Worm (Caenorhabditis elegans) whole organism, L1 larva: Measurements from ENCODE around the gene srh-190.
A peak's percentile ranks its signal among the peaks of the same experiment; 100 is the strongest.

Experiments used
- C04F5.9 ChIP-seq: sonication (generic microtip); optimal IDR thresholded peaks from 2 replicates; lab custom pipeline; 2016; ENCODE audit warnings: missing genetic modification characterization, missing compliant biosample characterization
- C16A3.4 ChIP-seq: fragments of 150-350 bp; optimal IDR thresholded peaks from 2 replicates; lab custom pipeline; 2014; ENCODE audit warnings: missing biosample characterization, missing genetic modification characterization
- C34B4.2 ChIP-seq: sonication (generic microtip); optimal IDR thresholded peaks from 2 replicates; lab custom pipeline; 2017; ENCODE audit warnings: mild to moderate bottlenecking, missing genetic modification characterization, missing compliant biosample characterization
- Y116A8C.19 ChIP-seq: sonication (generic microtip); optimal IDR thresholded peaks from 2 replicates; lab custom pipeline; 2016; ENCODE audit warnings: missing compliant biosample characterization, missing genetic modification characterization, borderline replicate concordance
- alr-1 ChIP-seq: fragments of 200-800 bp; sonication (Bioruptor generic); optimal IDR thresholded peaks from 2 replicates; lab custom pipeline; 2018; ENCODE audit warnings: borderline replicate concordance, mild to moderate bottlenecking, missing genetic modification characterization, missing compliant biosample characterization
- ama-1 ChIP-seq: fragments of 150-350 bp; optimal IDR thresholded peaks from 2 replicates; lab custom pipeline; 2014
- ceh-63 ChIP-seq: fragments of 200-800 bp; sonication (Bioruptor generic); optimal IDR thresholded peaks from 2 replicates; lab custom pipeline; 2018; ENCODE audit warnings: mild to moderate bottlenecking, missing genetic modification characterization, missing compliant biosample characterization
- ceh-88 ChIP-seq: fragments of 200-800 bp; sonication (Bioruptor generic); IDR thresholded peaks from 2 replicates; pipeline ENCODE4 v1.3.6; 2022; ENCODE audit warnings: missing genetic modification characterization, missing compliant biosample characterization
- dpl-1 ChIP-seq, 3 experiments: fragments of 150-350 bp in 2 of 3; sonication (generic microtip) in 1 of 3; optimal IDR thresholded peaks; 2 replicates each; lab custom pipeline; 2014 to 2017; ENCODE audit warnings: missing biosample characterization in 3 of 3, missing genetic modification characterization in 3 of 3, missing genetic modification reagents in 3 of 3
- dsc-1 ChIP-seq: sonication (generic microtip); optimal IDR thresholded peaks from 2 replicates; lab custom pipeline; 2016; ENCODE audit warnings: mild to moderate bottlenecking, missing genetic modification characterization, missing compliant biosample characterization
- egl-13 ChIP-seq: sonication (generic microtip); optimal IDR thresholded peaks from 2 replicates; lab custom pipeline; 2016; ENCODE audit warnings: missing genotype, missing genetic modification reagents, missing genetic modification characterization, missing compliant biosample characterization
- egl-27 ChIP-seq, 2 experiments: fragments of 150-350 bp in 1 of 2; sonication (generic microtip); optimal IDR thresholded peaks; 3 replicates each; lab custom pipeline; 2017 to 2018; ENCODE audit warnings: missing biosample characterization in 2 of 2, missing genetic modification characterization in 2 of 2, missing genetic modification reagents in 2 of 2
- elt-2 ChIP-seq: sonication (generic microtip); optimal IDR thresholded peaks from 2 replicates; lab custom pipeline; 2016; ENCODE audit warnings: missing genetic modification characterization, mild to moderate bottlenecking, inconsistent platforms, missing compliant biosample characterization, missing genetic modification reagents
- fkh-4 ChIP-seq: sonication (generic microtip); optimal IDR thresholded peaks from 2 replicates; lab custom pipeline; 2016; ENCODE audit warnings: missing compliant biosample characterization, missing genetic modification characterization, borderline replicate concordance
- fkh-8 ChIP-seq: sonication (generic microtip); optimal IDR thresholded peaks from 2 replicates; lab custom pipeline; 2016; ENCODE audit warnings: mild to moderate bottlenecking, missing genetic modification characterization, missing compliant biosample characterization
- fos-1 ChIP-seq: fragments of 150-350 bp; optimal IDR thresholded peaks from 2 replicates; lab custom pipeline; 2014; ENCODE audit warnings: missing biosample characterization, missing genetic modification characterization
- grh-1 ChIP-seq: fragments of 200-800 bp; sonication (Bioruptor generic); IDR thresholded peaks from 2 replicates; pipeline ENCODE4 v1.3.6; 2022; ENCODE audit warnings: missing genetic modification reagents, missing genetic modification characterization, missing compliant biosample characterization
- hlh-17 ChIP-seq: fragments of 200-800 bp; sonication (Bioruptor generic); optimal IDR thresholded peaks from 2 replicates; lab custom pipeline; 2018; ENCODE audit warnings: missing genetic modification characterization, mild to moderate bottlenecking, missing compliant biosample characterization, moderate library complexity, borderline replicate concordance
- irx-1 ChIP-seq: sonication (generic microtip); optimal IDR thresholded peaks from 2 replicates; lab custom pipeline; 2016; ENCODE audit warnings: missing genetic modification characterization, missing compliant biosample characterization
- lin-13 ChIP-seq: fragments of 150-350 bp; optimal IDR thresholded peaks from 2 replicates; lab custom pipeline; 2014; ENCODE audit warnings: missing biosample characterization, missing genetic modification reagents, missing genetic modification characterization
- lin-14 ChIP-seq: fragments of 200-800 bp; sonication (Bioruptor generic); optimal IDR thresholded peaks from 2 replicates; lab custom pipeline; 2018; ENCODE audit warnings: mild to moderate bottlenecking, missing genetic modification characterization, moderate library complexity, missing compliant biosample characterization
- lin-39 ChIP-seq: fragments of 150-350 bp; optimal IDR thresholded peaks from 2 replicates; lab custom pipeline; 2014; ENCODE audit warnings: missing biosample characterization, missing genetic modification reagents, missing genetic modification characterization
- lsy-2 ChIP-seq, 2 experiments: fragments of 150-350 bp; optimal IDR thresholded peaks; 2 replicates each; lab custom pipeline; 2014; ENCODE audit warnings: missing biosample characterization in 2 of 2, missing genetic modification characterization in 2 of 2
- mab-9 ChIP-seq: fragments of 200-800 bp; sonication (Bioruptor generic); IDR thresholded peaks from 2 replicates; pipeline ENCODE4 v1.3.6; 2022; ENCODE audit warnings: missing genetic modification reagents, missing genetic modification characterization, missing compliant biosample characterization
- mef-2 ChIP-seq: fragments of 150-350 bp; optimal IDR thresholded peaks from 2 replicates; lab custom pipeline; 2014; ENCODE audit warnings: missing biosample characterization, missing genetic modification characterization
- mep-1 ChIP-seq: fragments of 150-350 bp; optimal IDR thresholded peaks from 2 replicates; lab custom pipeline; 2014; ENCODE audit warnings: missing biosample characterization, missing genetic modification characterization
- nhr-11 ChIP-seq: fragments of 150-350 bp; optimal IDR thresholded peaks from 2 replicates; lab custom pipeline; 2014; ENCODE audit warnings: missing biosample characterization, missing genetic modification characterization
- nhr-12 ChIP-seq: sonication (generic microtip); optimal IDR thresholded peaks from 2 replicates; lab custom pipeline; 2017; ENCODE audit warnings: missing biosample characterization, missing genetic modification characterization
- nhr-20 ChIP-seq: sonication (generic microtip); optimal IDR thresholded peaks from 2 replicates; lab custom pipeline; 2016; ENCODE audit warnings: mild to moderate bottlenecking, missing genetic modification characterization, missing compliant biosample characterization
- nhr-47 ChIP-seq: sonication (generic microtip); optimal IDR thresholded peaks from 2 replicates; lab custom pipeline; 2016; ENCODE audit warnings: mild to moderate bottlenecking, missing genetic modification characterization, moderate library complexity, missing compliant biosample characterization
- nhr-71 ChIP-seq: sonication (generic microtip); optimal IDR thresholded peaks from 2 replicates; lab custom pipeline; 2016; ENCODE audit warnings: mild to moderate bottlenecking, missing genetic modification characterization, moderate library complexity, missing compliant biosample characterization
- nhr-77 ChIP-seq: fragments of 150-350 bp; optimal IDR thresholded peaks from 2 replicates; lab custom pipeline; 2014; ENCODE audit warnings: missing biosample characterization, missing genetic modification characterization
- pag-3 ChIP-seq: sonication (generic microtip); optimal IDR thresholded peaks from 2 replicates; lab custom pipeline; 2017; ENCODE audit warnings: missing genetic modification characterization, mild to moderate bottlenecking, missing compliant biosample characterization, antibody characterized with exemption, borderline replicate concordance; ENCODE audit not compliant: insufficient read depth
- pax-3 ChIP-seq: fragments of 200-800 bp; sonication (Bioruptor generic); optimal IDR thresholded peaks from 2 replicates; lab custom pipeline; 2018; ENCODE audit warnings: mild to moderate bottlenecking, missing genetic modification characterization, moderate library complexity, missing compliant biosample characterization
- pqm-1 ChIP-seq: sonication (generic microtip); optimal IDR thresholded peaks from 3 replicates; lab custom pipeline; 2017; ENCODE audit warnings: missing biosample characterization, missing genetic modification characterization
- skn-1 ChIP-seq: fragments of 150-350 bp; optimal IDR thresholded peaks from 2 replicates; lab custom pipeline; 2014; ENCODE audit warnings: missing biosample characterization, missing genetic modification characterization
- snpc-4 ChIP-seq: fragments of 150-350 bp; optimal IDR thresholded peaks from 2 replicates; lab custom pipeline; 2014; ENCODE audit warnings: missing biosample characterization, missing genetic modification characterization
- sox-4 ChIP-seq: sonication (generic microtip); optimal IDR thresholded peaks from 2 replicates; lab custom pipeline; 2016; ENCODE audit warnings: missing genetic modification characterization, missing compliant biosample characterization
- swsn-7 ChIP-seq: sonication (generic microtip); optimal IDR thresholded peaks from 2 replicates; lab custom pipeline; 2016; ENCODE audit warnings: missing genetic modification characterization, missing compliant biosample characterization
- tbx-2 ChIP-seq: sonication (generic microtip); optimal IDR thresholded peaks from 2 replicates; lab custom pipeline; 2016; ENCODE audit warnings: missing genetic modification characterization, missing compliant biosample characterization
- unc-62 ChIP-seq: fragments of 150-350 bp; optimal IDR thresholded peaks from 2 replicates; lab custom pipeline; 2014; ENCODE audit warnings: missing biosample characterization, missing genetic modification reagents, missing genetic modification characterization
- vab-15 ChIP-seq: sonication (generic microtip); optimal IDR thresholded peaks from 2 replicates; lab custom pipeline; 2017; ENCODE audit warnings: missing genotype, mild to moderate bottlenecking, missing genetic modification characterization, missing compliant biosample characterization
- xbp-1 ChIP-seq: sonication (generic microtip); optimal IDR thresholded peaks from 2 replicates; lab custom pipeline; 2016; ENCODE audit warnings: missing genetic modification characterization, missing compliant biosample characterization
- zag-1 ChIP-seq: fragments of 150-350 bp; optimal IDR thresholded peaks from 2 replicates; lab custom pipeline; 2014; ENCODE audit warnings: missing biosample characterization, missing genetic modification characterization
- zip-4 ChIP-seq: fragments of 200-800 bp; sonication (Bioruptor generic); optimal IDR thresholded peaks from 2 replicates; lab custom pipeline; 2018; ENCODE audit warnings: mild to moderate bottlenecking, missing genetic modification characterization, moderate library complexity, missing compliant biosample characterization
- ztf-4 ChIP-seq: fragments of 150-350 bp; optimal IDR thresholded peaks from 2 replicates; lab custom pipeline; 2014; ENCODE audit warnings: missing biosample characterization, missing genetic modification characterization

srh-190 gene

ce11 chrV:3870359-3870758 lies 32.5 kb upstream of the srh-190 start (continued):
- TF ChIP-seq lin-39 (tag; lab: Kevin White, UChicago) (no peak), xbp-1 (peak; percentile 18), egl-27 (tag; optimal IDR thresholded peaks at IDR 0.05; lab: Kevin White, UChicago) (no peak), nhr-47 (tag; lab: Kevin White, UChicago) (peak; percentile 90), alr-1 (tag; lab: Kevin White, UChicago) (no peak), C34B4.2 (tag; lab: Kevin White, UChicago) (no peak), mep-1 (tag; lab: Kevin White, UChicago) (peak; percentile 8), tbx-2 (tag; lab: Kevin White, UChicago) (no peak), egl-13 (no peak), elt-2 (tag; lab: Kevin White, UChicago) (no peak), irx-1 (peak; percentile 22), nhr-11 (tag; lab: Kevin White, UChicago) (peak; percentile 76), ztf-4 (tag; lab: Kevin White, UChicago) (peak; percentile 63), C16A3.4 (tag; lab: Kevin White, UChicago) (no peak), dsc-1 (tag; lab: Kevin White, UChicago) (peak; percentile 98), swsn-7 (tag; lab: Kevin White, UChicago) (peak; percentile 63), pag-3 (tag; lab: Kevin White, UChicago) (no peak), hlh-17 (GFP tag; lab: Kevin White, UChicago) (no peak), unc-62 (GFP tag; lab: Kevin White, UChicago) (no peak), mef-2 (tag; lab: Kevin White, UChicago) (peak; percentile 48), zip-4 (GFP tag; lab: Kevin White, UChicago) (no peak), zag-1 (tag; lab: Kevin White, UChicago) (no peak), C04F5.9 (tag; lab: Kevin White, UChicago) (no peak), lsy-2 (tag; optimal IDR thresholded peaks at IDR 0.05; lab: Kevin White, UChicago) (peak in 1 of 2 experiments; percentile 53), fkh-8 (tag; lab: Kevin White, UChicago) (peak; percentile 99), skn-1 (tag; lab: Kevin White, UChicago) (no peak), nhr-12 (tag; lab: Kevin White, UChicago) (no peak), nhr-71 (tag; lab: Kevin White, UChicago) (peak; percentile 91), nhr-77 (no peak), pqm-1 (tag; lab: Kevin White, UChicago) (no peak), grh-1 (GFP tag; lab: Robert Waterston, UW) (no peak), ceh-88 (GFP tag; lab: Robert Waterston, UW) (no peak), snpc-4 (tag; lab: Kevin White, UChicago) (no peak)
- TF ChIP-seq, all 84 proteins: peak for 20

- TF ChIP-seq sox-4 (tag; lab: Kevin White, UChicago) (peak; percentile 37), lin-13 (GFP tag; lab: Kevin White, UChicago) (no peak), dpl-1 (GFP tag; optimal IDR thresholded peaks at IDR 0.05; lab: Kevin White, UChicago) (no peak), hlh-17 (GFP tag; lab: Kevin White, UChicago) (no peak), lin-14 (GFP tag; lab: Kevin White, UChicago) (peak; percentile 43), fos-1 (peak; percentile 61), nhr-71 (tag; lab: Kevin White, UChicago) (peak; percentile 83), lsy-2 (tag; optimal IDR thresholded peaks at IDR 0.05; lab: Kevin White, UChicago) (peak in 1 of 2 experiments; percentile 45), egl-13 (no peak), unc-62 (GFP tag; lab: Kevin White, UChicago) (no peak), nhr-47 (tag; lab: Kevin White, UChicago) (peak; percentile 86), nhr-11 (tag; lab: Kevin White, UChicago) (peak; percentile 48), vab-15 (tag; lab: Kevin White, UChicago) (no peak), mab-9 (no peak), dsc-1 (tag; lab: Kevin White, UChicago) (peak; percentile 94), fkh-4 (tag; lab: Kevin White, UChicago) (peak; percentile 18), fkh-8 (tag; lab: Kevin White, UChicago) (peak; percentile 90), Y116A8C.19 (no peak), pax-3 (tag; lab: Kevin White, UChicago) (peak; percentile 36), ama-1 (no peak), swsn-7 (tag; lab: Kevin White, UChicago) (peak; percentile 18), grh-1 (GFP tag; lab: Robert Waterston, UW) (no peak), ceh-63 (no peak), nhr-20 (tag; lab: Kevin White, UChicago) (peak; percentile 32)
These were observed 28.7 kb upstream of the srh-190 start, which contains the start of gene nhr-158 for ce11 chrV:3874102-3874744. TSS of gene nhr-158 (minus strand) at chrV:3874152.
